Worm (Caenorhabditis elegans): ENCODE data around the gene scl-2.

DNA sequence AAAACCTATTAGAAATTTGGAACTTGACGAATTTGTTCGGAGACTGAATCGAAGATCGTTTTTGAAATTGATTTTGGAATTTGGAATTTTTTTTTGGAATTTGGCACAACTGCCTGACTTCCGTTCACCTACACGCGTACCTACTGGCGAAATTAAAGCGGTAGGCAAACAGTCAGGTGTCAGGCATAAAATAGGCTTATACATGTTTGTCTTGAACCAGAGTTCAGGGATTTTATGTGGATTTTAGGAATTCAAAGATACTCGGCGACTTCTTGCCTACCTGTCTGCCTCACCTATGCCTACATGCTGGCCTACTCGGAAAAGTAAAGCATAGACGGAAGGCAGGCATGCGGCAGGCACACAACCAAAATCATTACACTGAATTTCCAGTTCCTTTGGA is 20.8 kb downstream of the scl-2 start:
- TF ChIP-seq ceh-40 (GFP tag; IDR thresholded peaks at IDR 0.05): no peak
- no peak for TF ChIP-seq rcor-1 (GFP tag; IDR thresholded peaks at IDR 0.05)
- no peak for TF ChIP-seq ztf-28 (GFP tag; IDR thresholded peaks at IDR 0.05)
- TF ChIP-seq nfya-2 (GFP tag; IDR thresholded peaks at IDR 0.05): no peak
- no peak for TF ChIP-seq ztf-22 (GFP tag; optimal IDR thresholded peaks at IDR 0.05)
- no peak for TF ChIP-seq lin-35 (GFP tag; optimal IDR thresholded peaks at IDR 0.05)
- no peak for TF ChIP-seq F49E8.2 (tag; optimal IDR thresholded peaks at IDR 0.05; ENCODE audit: insufficient read depth)
- no peak for TF ChIP-seq B0035.1 (tag; optimal IDR thresholded peaks at IDR 0.05)
- no peak for TF ChIP-seq chd-7 (tag; optimal IDR thresholded peaks at IDR 0.05)
- no peak for TF ChIP-seq nhr-80 (tag; optimal IDR thresholded peaks at IDR 0.05)
- no peak for TF ChIP-seq hmg-1.2 (GFP tag; IDR thresholded peaks at IDR 0.05)
- no peak for TF ChIP-seq nhr-27 (tag; optimal IDR thresholded peaks at IDR 0.05)
- TF ChIP-seq ama-1 (optimal IDR thresholded peaks at IDR 0.05): no peak
- TF ChIP-seq ama-1 (GFP tag; optimal IDR thresholded peaks at IDR 0.05): no peak
